Fruit fly (Drosophila melanogaster): ENCODE data around the gene S6kII.

DNA sequence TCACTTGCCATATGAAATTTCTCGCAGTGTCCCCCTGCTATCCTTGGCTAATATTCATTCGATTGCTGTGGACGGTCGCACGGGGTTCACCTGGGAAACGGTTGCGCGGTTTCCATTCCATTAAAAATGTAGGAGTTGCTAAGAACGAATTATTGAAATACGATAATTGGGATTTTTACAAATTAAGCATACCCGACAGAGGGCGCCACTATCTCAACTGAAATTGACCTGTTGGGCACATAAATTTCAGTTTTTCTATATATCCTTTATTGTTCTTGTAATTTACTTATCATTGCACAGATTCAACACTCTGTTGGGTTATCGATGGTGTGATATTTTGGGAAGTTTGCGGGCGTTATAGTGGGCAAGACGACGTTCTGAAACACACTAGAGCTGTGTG, 14.9 kb downstream of the S6kII start:
- TF ChIP-seq CG7556 (GFP tag; optimal IDR thresholded peaks at IDR 0.05) (no peak), CG8359 (GFP tag; optimal IDR thresholded peaks at IDR 0.05; ENCODE audit: borderline replicate concordance) (no peak), CG30020 (tag; optimal IDR thresholded peaks at IDR 0.05) (no peak), CG3847 (GFP tag; IDR thresholded peaks at IDR 0.05) (no peak), Tbp (GFP tag; optimal IDR thresholded peaks at IDR 0.05) (no peak), NFAT (GFP tag; IDR thresholded peaks at IDR 0.05) (no peak), slou (GFP tag; optimal IDR thresholded peaks at IDR 0.05) (no peak), nerfin-1 (tag; optimal IDR thresholded peaks at IDR 0.05) (no peak), CG4854 (GFP tag; optimal IDR thresholded peaks at IDR 0.05) (no peak), en (GFP tag; optimal IDR thresholded peaks at IDR 0.05) (no peak), Abd-B (GFP tag; optimal IDR thresholded peaks at IDR 0.05) (no peak), z (GFP tag; IDR thresholded peaks at IDR 0.05) (no peak), lilli (GFP tag; optimal IDR thresholded peaks at IDR 0.05) (no peak), oc (tag; optimal IDR thresholded peaks at IDR 0.05) (no peak)
